Fruit fly (Drosophila melanogaster) whole organism, embryonic: ENCODE measurements around the gene CG10651.

Experiments used
- Atf-2 ChIP-seq: fragments of 200-800 bp; sonication (Bioruptor generic); optimal IDR thresholded peaks from 2 replicates; lab custom pipeline; 2016; ENCODE audit warnings: missing biosample characterization, missing genetic modification characterization
- Awh ChIP-seq: fragments of 200-800 bp; sonication (Bioruptor generic); IDR thresholded peaks from 2 replicates; pipeline ENCODE4, ENCODE4 v1.3.6; 2022; ENCODE audit warnings: missing biosample characterization, missing genetic modification characterization
- C15 ChIP-seq: fragments of 200-800 bp; sonication (Bioruptor generic); IDR thresholded peaks from 3 replicates; pipeline ENCODE4 v1.3.6; 2022; ENCODE audit warnings: missing biosample characterization, missing genetic modification characterization
- CG10543 ChIP-seq: fragments of 200-800 bp; sonication (Bioruptor generic); optimal IDR thresholded peaks from 3 replicates; lab custom pipeline; 2017; ENCODE audit warnings: missing biosample characterization, mild to moderate bottlenecking, missing genetic modification characterization, moderate library complexity
- CG10654 ChIP-seq: fragments of 200-800 bp; sonication (Bioruptor generic); optimal IDR thresholded peaks from 2 replicates; lab custom pipeline; 2016; ENCODE audit warnings: missing biosample characterization, missing genetic modification characterization
- CG12071 ChIP-seq: fragments of 200-800 bp; sonication (Bioruptor generic); optimal IDR thresholded peaks from 3 replicates; lab custom pipeline; 2018; ENCODE audit warnings: missing biosample characterization, mild to moderate bottlenecking, missing genetic modification characterization
- CG12744 ChIP-seq: fragments of 200-800 bp; sonication (Bioruptor generic); optimal IDR thresholded peaks from 2 replicates; lab custom pipeline; 2016; ENCODE audit warnings: missing biosample characterization, missing genetic modification characterization
- CG13296 ChIP-seq: fragments of 200-800 bp; sonication (Bioruptor generic); optimal IDR thresholded peaks from 3 replicates; lab custom pipeline; 2018; ENCODE audit warnings: missing biosample characterization, mild to moderate bottlenecking, missing genetic modification characterization
- CG14441 ChIP-seq: fragments of 200-800 bp; sonication (Bioruptor generic); IDR thresholded peaks from 2 replicates; pipeline ENCODE4 v1.3.6; 2022; ENCODE audit warnings: missing biosample characterization, missing genetic modification characterization
- CG15269 ChIP-seq: fragments of 200-800 bp; sonication (Bioruptor generic); optimal IDR thresholded peaks from 2 replicates; lab custom pipeline; 2018; ENCODE audit warnings: missing biosample characterization, mild to moderate bottlenecking, missing genetic modification characterization, moderate library complexity
- CG18262 ChIP-seq: fragments of 200-800 bp; optimal IDR thresholded peaks from 3 replicates; lab custom pipeline; 2019; ENCODE audit warnings: missing biosample characterization, mild to moderate bottlenecking, missing genetic modification characterization, moderate library complexity
- CG3407 ChIP-seq: fragments of 200-800 bp; sonication (Bioruptor generic); optimal IDR thresholded peaks from 2 replicates; lab custom pipeline; 2018; ENCODE audit warnings: missing biosample characterization, mild to moderate bottlenecking, missing genetic modification characterization
- CG3995 ChIP-seq: fragments of 200-800 bp; sonication (Bioruptor generic); optimal IDR thresholded peaks from 3 replicates; lab custom pipeline; 2016; ENCODE audit warnings: missing biosample characterization, missing genetic modification characterization
- CG5953 ChIP-seq: fragments of 200-800 bp; sonication (Bioruptor generic); IDR thresholded peaks from 2 replicates; pipeline ENCODE4 v1.3.6; 2022; ENCODE audit warnings: missing biosample characterization, missing genetic modification characterization
- CG6654 ChIP-seq: fragments of 200-800 bp; sonication (Bioruptor generic); optimal IDR thresholded peaks from 2 replicates; lab custom pipeline; 2017; ENCODE audit warnings: missing biosample characterization, mild to moderate bottlenecking, missing genetic modification characterization
- CG7271 ChIP-seq: fragments of 200-800 bp; sonication (Bioruptor generic); optimal IDR thresholded peaks from 2 replicates; lab custom pipeline; 2018; ENCODE audit warnings: missing biosample characterization, mild to moderate bottlenecking, missing genetic modification characterization, moderate library complexity
- CG8290 ChIP-seq, 3 experiments: fragments of 200-800 bp; sonication (Bioruptor generic); optimal IDR thresholded peaks; 2 replicates each; lab custom pipeline; 2016 to 2019; ENCODE audit warnings: missing biosample characterization in 3 of 3, missing genetic modification characterization in 3 of 3, mild to moderate bottlenecking in 2 of 3, moderate library complexity in 1 of 3
- CG8388 ChIP-seq: fragments of 200-800 bp; sonication (Bioruptor generic); optimal IDR thresholded peaks from 2 replicates; lab custom pipeline; 2019; ENCODE audit warnings: missing biosample characterization, mild to moderate bottlenecking, missing genetic modification characterization, moderate library complexity
- Dll ChIP-seq: fragments of 200-800 bp; sonication (Bioruptor generic); IDR thresholded peaks from 4 replicates; pipeline ENCODE4 v1.3.6; 2022; ENCODE audit warnings: missing biosample characterization, missing genetic modification characterization; ENCODE audit not compliant: partially characterized antibody
- HHEX ChIP-seq: fragments of 200-800 bp; sonication (Bioruptor generic); optimal IDR thresholded peaks from 3 replicates; lab custom pipeline; 2017; ENCODE audit warnings: missing biosample characterization, mild to moderate bottlenecking, missing genetic modification characterization, missing genetic modification reagents
- HLH54F ChIP-seq: fragments of 200-800 bp; sonication (Bioruptor generic); optimal IDR thresholded peaks from 3 replicates; lab custom pipeline; 2016; ENCODE audit warnings: missing biosample characterization, missing genetic modification characterization
- Hr51 ChIP-seq, 2 experiments: fragments of 200-800 bp; sonication (Bioruptor generic); optimal IDR thresholded peaks; 2 replicates in 1 of 2; 3 replicates in 1 of 2; lab custom pipeline; 2016 to 2018; ENCODE audit warnings: missing biosample characterization in 2 of 2, missing genetic modification characterization in 2 of 2, mild to moderate bottlenecking in 1 of 2, moderate library complexity in 1 of 2
- NC2α ChIP-seq: fragments of 200-800 bp; sonication (Bioruptor generic); optimal IDR thresholded peaks from 2 replicates; lab custom pipeline; 2016; ENCODE audit warnings: missing biosample characterization, missing genetic modification characterization
- Oli ChIP-seq: fragments of 200-800 bp; sonication (Bioruptor generic); optimal IDR thresholded peaks from 2 replicates; lab custom pipeline; 2018; ENCODE audit warnings: missing biosample characterization, mild to moderate bottlenecking, missing genetic modification characterization, moderate library complexity
- Scr ChIP-seq: fragments of 200-800 bp; sonication (Bioruptor generic); IDR thresholded peaks from 2 replicates; pipeline ENCODE4 v1.3.6; 2022; ENCODE audit warnings: missing biosample characterization, missing genetic modification characterization; ENCODE audit not compliant: partially characterized antibody
- Six4 ChIP-seq: fragments of 200-800 bp; sonication (Bioruptor generic); optimal IDR thresholded peaks from 2 replicates; lab custom pipeline; 2016; ENCODE audit warnings: missing biosample characterization, missing genetic modification characterization
- Vsx1 ChIP-seq: fragments of 200-800 bp; sonication (Bioruptor generic); optimal IDR thresholded peaks from 2 replicates; lab custom pipeline; 2017; ENCODE audit warnings: missing biosample characterization, mild to moderate bottlenecking, missing genetic modification characterization, missing genetic modification reagents
- al ChIP-seq: fragments of 200-800 bp; sonication (Bioruptor generic); IDR thresholded peaks from 2 replicates; pipeline ENCODE4 v1.3.6; 2022; ENCODE audit warnings: missing biosample characterization, missing genetic modification characterization
- bowl ChIP-seq: fragments of 200-800 bp; sonication (Bioruptor generic); IDR thresholded peaks from 2 replicates; pipeline ENCODE4 v1.3.6; 2022; ENCODE audit warnings: missing biosample characterization, missing genetic modification characterization
- cato ChIP-seq: fragments of 200-800 bp; sonication (Bioruptor generic); optimal IDR thresholded peaks from 2 replicates; lab custom pipeline; 2016; ENCODE audit warnings: missing biosample characterization, missing genetic modification characterization, borderline replicate concordance
- chm ChIP-seq: fragments of 200-800 bp; sonication (Bioruptor generic); IDR thresholded peaks from 2 replicates; pipeline ENCODE4 v1.3.6; 2022; ENCODE audit warnings: missing biosample characterization, missing genetic modification characterization
- danr ChIP-seq: fragments of 200-800 bp; sonication (Bioruptor generic); IDR thresholded peaks from 2 replicates; pipeline ENCODE4 v1.3.6; 2022; ENCODE audit warnings: missing biosample characterization, missing genetic modification characterization
- eyg ChIP-seq: fragments of 200-800 bp; sonication (Bioruptor generic); optimal IDR thresholded peaks from 3 replicates; lab custom pipeline; 2016; ENCODE audit warnings: missing biosample characterization, missing genetic modification characterization
- gem ChIP-seq: fragments of 200-800 bp; sonication (Bioruptor generic); optimal IDR thresholded peaks from 2 replicates; lab custom pipeline; 2019; ENCODE audit warnings: missing biosample characterization, mild to moderate bottlenecking, missing genetic modification characterization, moderate library complexity
- gfzf ChIP-seq: fragments of 200-800 bp; sonication (Bioruptor generic); optimal IDR thresholded peaks from 2 replicates; lab custom pipeline; 2016; ENCODE audit warnings: missing biosample characterization, mild to moderate bottlenecking, missing genetic modification characterization, moderate library complexity
- hb ChIP-seq: fragments of 200-800 bp; sonication (Bioruptor generic); IDR thresholded peaks from 3 replicates; pipeline ENCODE4 v1.3.6; 2022; ENCODE audit warnings: missing biosample characterization, missing genetic modification characterization; ENCODE audit not compliant: partially characterized antibody
- ken ChIP-seq: fragments of 200-800 bp; sonication (Bioruptor generic); IDR thresholded peaks from 3 replicates; pipeline ENCODE4 v1.3.6; 2022; ENCODE audit warnings: missing biosample characterization, missing genetic modification characterization
- kni ChIP-seq: fragments of 200-800 bp; sonication (Bioruptor generic); optimal IDR thresholded peaks from 3 replicates; lab custom pipeline; 2017; ENCODE audit warnings: mild to moderate bottlenecking, missing biosample characterization, missing genetic modification reagents, missing genetic modification characterization
- lbe ChIP-seq: fragments of 200-800 bp; sonication (Bioruptor generic); optimal IDR thresholded peaks from 2 replicates; lab custom pipeline; 2016; ENCODE audit warnings: missing biosample characterization, mild to moderate bottlenecking, missing genetic modification characterization
- otp ChIP-seq: fragments of 200-800 bp; sonication (Bioruptor generic); IDR thresholded peaks from 3 replicates; pipeline ENCODE4, ENCODE4 v1.3.6; 2022; ENCODE audit warnings: missing biosample characterization, missing genetic modification characterization
- phol ChIP-seq: fragments of 200-800 bp; sonication (Bioruptor generic); optimal IDR thresholded peaks from 3 replicates; lab custom pipeline; 2018; ENCODE audit warnings: missing biosample characterization, mild to moderate bottlenecking, missing genetic modification characterization, moderate library complexity
- pzg ChIP-seq: fragments of 200-800 bp; sonication (Bioruptor generic); optimal IDR thresholded peaks from 3 replicates; lab custom pipeline; 2018; ENCODE audit warnings: missing biosample characterization, mild to moderate bottlenecking, missing genetic modification characterization, moderate library complexity
- scrt ChIP-seq: fragments of 200-800 bp; sonication (Bioruptor generic); optimal IDR thresholded peaks from 2 replicates; lab custom pipeline; 2018; ENCODE audit warnings: missing biosample characterization, mild to moderate bottlenecking, missing genetic modification characterization, moderate library complexity
- stc ChIP-seq: fragments of 200-800 bp; sonication (Bioruptor generic); IDR thresholded peaks from 2 replicates; pipeline ENCODE4 v1.3.6; 2022; ENCODE audit warnings: missing biosample characterization, missing genetic modification characterization
- vnd ChIP-seq: fragments of 200-800 bp; sonication (Bioruptor generic); IDR thresholded peaks from 3 replicates; pipeline ENCODE4 v1.3.6; 2022; ENCODE audit warnings: missing biosample characterization, missing genetic modification characterization; ENCODE audit not compliant: partially characterized antibody
- yki ChIP-seq: fragments of >200 bp; optimal IDR thresholded peaks from 3 replicates; lab custom pipeline; 2018
- zen2 ChIP-seq: fragments of 200-800 bp; sonication (Bioruptor generic); IDR thresholded peaks from 3 replicates; pipeline ENCODE4 v1.3.6; 2022; ENCODE audit warnings: missing biosample characterization, missing genetic modification characterization; ENCODE audit not compliant: partially characterized antibody

The CG10651 gene

DNA sequence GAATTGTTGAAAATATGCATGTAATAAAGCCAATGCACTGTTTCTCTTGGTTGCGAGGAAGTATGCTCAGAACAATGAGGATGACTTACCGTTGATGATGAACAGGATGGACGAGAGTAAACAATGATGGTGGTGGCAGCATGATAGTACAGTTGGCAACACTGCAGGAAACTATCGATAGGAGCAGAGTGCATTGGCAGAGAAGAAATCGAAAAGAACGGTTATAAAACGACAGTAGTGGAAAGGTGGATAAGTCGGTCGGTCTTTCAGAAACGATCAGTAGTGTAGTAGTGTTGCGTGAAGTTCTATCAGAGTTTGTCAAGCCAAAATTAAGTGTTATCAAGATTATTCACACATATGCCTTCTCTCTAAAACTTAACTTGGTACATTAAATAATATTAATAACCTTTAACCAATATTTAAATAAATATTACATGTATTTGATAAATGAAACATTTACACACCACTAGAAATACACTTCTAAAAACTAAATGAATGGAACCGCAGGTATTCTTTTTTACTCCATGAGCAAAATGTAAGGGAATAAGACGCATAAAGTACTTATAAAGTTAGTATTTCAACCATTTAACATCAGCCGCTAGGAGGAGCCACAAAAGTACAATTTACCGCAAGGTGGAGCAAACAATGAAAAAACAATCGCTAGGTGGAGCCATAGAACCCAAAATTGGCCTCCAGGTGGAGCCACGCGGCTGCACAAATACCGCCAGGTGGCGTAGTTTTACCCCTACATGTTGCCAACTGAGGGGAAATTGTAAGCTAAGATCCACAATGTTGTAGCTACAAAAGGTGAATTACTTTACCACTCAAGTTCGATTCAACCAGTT, 14.1 kb downstream of the CG10651 start (continued):
- TF ChIP-seq C15 (GFP tag; lab: Robert Waterston, UW) (0 out of 3 replicates have a peak, but pooled peaks have one; percentile 39), vnd (peak; percentile 74), HLH54F (GFP tag; lab: Kevin White, UChicago) (peak; percentile 87), bowl (GFP tag; lab: Robert Waterston, UW) (no peak; the same call in 1 of the 2 replicates), gem (tag; lab: Kevin White, UChicago) (peak; percentile 83), cato (GFP tag; lab: Kevin White, UChicago) (peak; percentile 69), scrt (GFP tag; lab: Kevin White, UChicago) (peak; percentile 6), Atf-2 (GFP tag; lab: Kevin White, UChicago) (peak; percentile 93), eyg (GFP tag; lab: Kevin White, UChicago) (peak; percentile 87), CG18262 (tag; lab: Kevin White, UChicago) (peak; percentile 83), gfzf (GFP tag; lab: Kevin White, UChicago) (peak; percentile 36), chm (GFP tag; lab: Robert Waterston, UW) (peak; percentile 92), stc (GFP tag; lab: Robert Waterston, UW) (no peak; the same call in 1 of the 2 replicates), CG13296 (GFP tag; lab: Kevin White, UChicago) (peak; percentile 70), CG5953 (GFP tag; lab: Robert Waterston, UW) (peak; percentile 81), pzg (GFP tag; lab: Kevin White, UChicago) (peak; percentile 27), phol (peak; percentile 58), Vsx1 (GFP tag; lab: Kevin White, UChicago) (peak; percentile 13), zen2 (GFP tag; lab: Robert Waterston, UW) (peak; percentile 56; the same call in 2 of the 3 replicates), lbe (no peak), otp (peak; percentile 90), CG12744 (GFP tag; lab: Kevin White, UChicago) (peak; percentile 86), Awh (GFP tag; lab: Robert Waterston, UW) (peak; percentile 91), CG8388 (GFP tag; lab: Kevin White, UChicago) (peak; percentile 47), CG7271 (no peak), CG3995 (GFP tag; lab: Kevin White, UChicago) (peak; percentile 19), Scr (GFP tag; lab: Robert Waterston, UW) (peak; percentile 85), ken (GFP tag; lab: Robert Waterston, UW) (peak; percentile 96), CG6654 (GFP tag; lab: Kevin White, UChicago) (peak; percentile 53), CG12071 (GFP tag; lab: Kevin White, UChicago) (peak; percentile 60), CG3407 (GFP tag; lab: Kevin White, UChicago) (peak; percentile 68), CG10654 (peak; percentile 89), Six4 (peak; percentile 82), Oli (tag; lab: Kevin White, UChicago) (peak; percentile 57), al (peak; percentile 77), Dll (GFP tag; lab: Robert Waterston, UW) (peak; percentile 89), hb (no peak; the same call in 1 of the 3 replicates), Hr51 (GFP tag; optimal IDR thresholded peaks at IDR 0.05; lab: Kevin White, UChicago) (peak; percentile 74 to 89), HHEX (GFP tag; lab: Kevin White, UChicago) (peak; percentile 43), CG15269 (tag; lab: Kevin White, UChicago) (peak; percentile 57), CG10543 (GFP tag; lab: Kevin White, UChicago) (peak; percentile 29), NC2α (GFP tag; lab: Kevin White, UChicago) (peak; percentile 74), kni (peak; percentile 34), danr (GFP tag; lab: Robert Waterston, UW) (peak; percentile 82), yki (peak; percentile 71), CG14441 (GFP tag; lab: Robert Waterston, UW) (peak; percentile 94), CG8290 (GFP tag; optimal IDR thresholded peaks at IDR 0.05; lab: Kevin White, UChicago) (peak; percentile 99), CG8290 (tag; optimal IDR thresholded peaks at IDR 0.05; lab: Kevin White, UChicago) (peak; percentile 82 to 97)
